Worm (Caenorhabditis elegans) whole organism, L4 larva: ENCODE results near the gene msp-40.

Experiments used
- ceh-28 ChIP-seq: fragments of 150-350 bp; optimal IDR thresholded peaks from 2 replicates; lab custom pipeline; 2014; ENCODE audit warnings: missing biosample characterization, missing genetic modification reagents, missing genetic modification characterization
- dmd-6 ChIP-seq: fragments of 200-800 bp; sonication (Bioruptor generic); IDR thresholded peaks from 2 replicates; pipeline ENCODE4 v1.3.6; 2022; ENCODE audit warnings: missing genetic modification reagents, missing genetic modification characterization, missing compliant biosample characterization
- lim-7 ChIP-seq: fragments of 200-800 bp; sonication (Bioruptor generic); IDR thresholded peaks from 2 replicates; pipeline ENCODE4 v1.3.6; 2022; ENCODE audit warnings: missing genetic modification characterization, missing compliant biosample characterization
- mxl-2 ChIP-seq: fragments of 200-800 bp; sonication (Bioruptor generic); conservative IDR thresholded peaks from 2 replicates; pipeline ENCODE4 v1.3.6; 2022; ENCODE audit warnings: missing genetic modification reagents, missing genetic modification characterization, missing compliant biosample characterization
- nhr-25 ChIP-seq: sonication (generic microtip); optimal IDR thresholded peaks from 2 replicates; lab custom pipeline; 2017; ENCODE audit warnings: missing genetic modification characterization, mild to moderate bottlenecking, missing compliant biosample characterization, antibody characterized with exemption, moderate library complexity, borderline replicate concordance; ENCODE audit not compliant: insufficient read depth
- nhr-48 ChIP-seq: sonication (generic microtip); optimal IDR thresholded peaks from 2 replicates; lab custom pipeline; 2016; ENCODE audit warnings: mild to moderate bottlenecking, missing genetic modification characterization, missing compliant biosample characterization
- pha-4 ChIP-seq, 2 experiments: fragments of 150-350 bp in 1 of 2; fragments of 200-800 bp in 1 of 2; sonication (Bioruptor generic) in 1 of 2; IDR thresholded peaks in 1 of 2; optimal IDR thresholded peaks in 1 of 2; 2 replicates each; pipeline versions ENCODE4 v1.3.6 to Lab custom; 2014 to 2022; ENCODE audit warnings: missing genetic modification characterization in 2 of 2, missing genetic modification reagents in 2 of 2, missing biosample characterization in 1 of 2, missing compliant biosample characterization in 1 of 2
- snpc-1.2 ChIP-seq: fragments of 200-800 bp; sonication (Bioruptor generic); IDR thresholded peaks from 2 replicates; pipeline ENCODE4 v1.3.6; 2022; ENCODE audit warnings: missing genetic modification reagents, missing genetic modification characterization, missing compliant biosample characterization
- zag-1 ChIP-seq: fragments of 150-350 bp; optimal IDR thresholded peaks from 2 replicates; lab custom pipeline; 2014; ENCODE audit warnings: missing biosample characterization, missing genetic modification characterization

ce11 chrII:4784436-4784835 lies 40.8 kb upstream of the msp-40 start, which contains the start of gene nep-12:
- TF ChIP-seq dmd-6 (GFP tag; lab: Robert Waterston, UW) (no peak), zag-1 (no peak), pha-4 (GFP tag; IDR thresholded peaks at IDR 0.05; lab: Robert Waterston, UW) (no peak), pha-4 (tag; optimal IDR thresholded peaks at IDR 0.05; lab: Kevin White, UChicago) (no peak), ceh-28 (tag; lab: Kevin White, UChicago) (no peak), snpc-1.2 (GFP tag; lab: Robert Waterston, UW) (no peak), nhr-25 (tag; lab: Kevin White, UChicago) (no peak), nhr-48 (no peak), lim-7 (GFP tag; lab: Robert Waterston, UW) (no peak), mxl-2 (no peak)
